Worm (Caenorhabditis elegans): ENCODE data around the gene gmeb-2.

gmeb-2 gene

DNA sequence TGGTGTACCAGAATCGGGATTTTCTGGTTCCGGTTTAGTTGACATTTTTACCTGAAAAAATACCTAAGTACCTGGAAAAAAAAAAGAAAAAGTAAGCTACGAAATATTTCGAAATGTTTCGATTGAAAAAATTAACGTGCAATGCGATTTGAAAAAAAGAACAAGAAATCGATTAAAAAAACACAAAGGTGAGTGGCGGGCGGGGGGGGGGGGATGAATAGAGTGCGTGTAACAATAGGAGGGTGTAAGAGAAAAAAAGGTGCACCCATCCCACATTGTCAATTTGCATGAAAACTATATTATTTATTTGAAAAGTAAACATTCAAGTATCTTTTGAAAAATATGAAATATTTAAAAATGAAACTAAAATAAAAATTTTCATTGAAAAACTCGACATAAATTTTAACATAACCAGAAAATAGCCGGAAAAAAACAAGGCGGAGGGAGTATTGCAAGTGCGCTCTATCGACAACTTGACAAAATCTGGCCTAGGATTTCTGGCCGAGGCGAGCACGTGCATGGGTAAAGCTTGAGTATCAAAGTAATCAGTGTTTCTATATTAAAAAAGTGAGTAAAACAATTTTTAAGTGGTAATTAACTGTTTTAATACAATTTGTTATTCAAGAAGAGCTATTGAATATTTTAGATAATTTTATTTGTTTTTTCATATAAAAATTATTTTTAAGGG lies 12.9 kb upstream of the gmeb-2 start, which contains the start of the genes csb-1 and F53H4.4:
Gene csb-1 (minus strand): TSS at position 51 of the 688 bp plus-strand sequence.
Gene F53H4.4 (plus strand): TSS at position 520 of the 688 bp plus-strand sequence.
- no peak for TF ChIP-seq mes-4 (tag; optimal IDR thresholded peaks at IDR 0.05)
- no peak for TF ChIP-seq egrh-3 (GFP tag; IDR thresholded peaks at IDR 0.05)
- no peak for TF ChIP-seq chd-7 (tag; optimal IDR thresholded peaks at IDR 0.05)
- TF ChIP-seq rpc-1 (optimal IDR thresholded peaks at IDR 0.05) = no peak
- TF ChIP-seq rpc-1 (tag; optimal IDR thresholded peaks at IDR 0.05) = no peak
- TF ChIP-seq cebp-1 (GFP tag; IDR thresholded peaks at IDR 0.05) = no peak
- TF ChIP-seq cebp-1 (tag; optimal IDR thresholded peaks at IDR 0.05) = peak; percentile 58
- TF ChIP-seq die-1 (tag; optimal IDR thresholded peaks at IDR 0.05) = no peak
- no peak for TF ChIP-seq Y67H2A.10 (GFP tag; conservative IDR thresholded peaks at IDR 0.05)
- no peak for TF ChIP-seq ztf-28 (GFP tag; IDR thresholded peaks at IDR 0.05)
- no peak for TF ChIP-seq ceh-79 (tag; optimal IDR thresholded peaks at IDR 0.05)
- peak; percentile 83 for TF ChIP-seq dox-1 (GFP tag; IDR thresholded peaks at IDR 0.05)
- peak; percentile 58 for TF ChIP-seq nhr-80 (tag; optimal IDR thresholded peaks at IDR 0.05)
- TF ChIP-seq lin-40 (tag; optimal IDR thresholded peaks at IDR 0.05) = peak; percentile 55
- TF ChIP-seq madf-6 (GFP tag; IDR thresholded peaks at IDR 0.05) = no peak
- TF ChIP-seq bed-2 (GFP tag; IDR thresholded peaks at IDR 0.05) = no peak
- TF ChIP-seq B0336.3 (GFP tag; IDR thresholded peaks at IDR 0.05) = no peak
- peak; percentile 23 for TF ChIP-seq K12H6.12 (tag; optimal IDR thresholded peaks at IDR 0.05)
- no peak for TF ChIP-seq T26A5.8 (tag; optimal IDR thresholded peaks at IDR 0.05)
- TF ChIP-seq F23B12.7 (tag; optimal IDR thresholded peaks at IDR 0.05; ENCODE audit: insufficient read depth) = peak; percentile 66
- TF ChIP-seq ztf-18 (tag; optimal IDR thresholded peaks at IDR 0.05) = peak; percentile 47
- peak; percentile 25 for TF ChIP-seq madf-10 (tag; optimal IDR thresholded peaks at IDR 0.05)
- TF ChIP-seq let-607 (tag; optimal IDR thresholded peaks at IDR 0.05) = peak in 1 of 2 experiments; percentile 66
- no peak for TF ChIP-seq ccch-3 (GFP tag; optimal IDR thresholded peaks at IDR 0.05)
- peak; percentile 82 for TF ChIP-seq attf-5 (GFP tag; optimal IDR thresholded peaks at IDR 0.05)
- no peak for TF ChIP-seq hrde-1 (tag; optimal IDR thresholded peaks at IDR 0.05; ENCODE audit: borderline replicate concordance)
- TF ChIP-seq F55B11.4 (tag; optimal IDR thresholded peaks at IDR 0.05; ENCODE audit: borderline replicate concordance, insufficient read depth) = no peak
- peak; percentile 74 for TF ChIP-seq pha-4 (tag; optimal IDR thresholded peaks at IDR 0.05)
- peak; percentile 73 for TF ChIP-seq ZK185.1 (tag; optimal IDR thresholded peaks at IDR 0.05; ENCODE audit: poor library complexity, severe bottlenecking)
- no peak for TF ChIP-seq ama-1 (optimal IDR thresholded peaks at IDR 0.05)
- no peak for TF ChIP-seq ama-1 (GFP tag; optimal IDR thresholded peaks at IDR 0.05)
- no peak for TF ChIP-seq snpc-4 (GFP tag; optimal IDR thresholded peaks at IDR 0.05)
- TF ChIP-seq snpc-4 (tag; optimal IDR thresholded peaks at IDR 0.05) = peak in 3 of 4 experiments; percentile 35 to 48 (median 40)
- TF ChIP-seq B0035.1 (tag; optimal IDR thresholded peaks at IDR 0.05) = no peak
- peak in 1 of 3 experiments; percentile 46 for TF ChIP-seq lin-35 (GFP tag; optimal IDR thresholded peaks at IDR 0.05)
- TF ChIP-seq hmg-1.2 (GFP tag; IDR thresholded peaks at IDR 0.05) = no peak
- peak; percentile 96 for TF ChIP-seq mcd-1 (GFP tag; IDR thresholded peaks at IDR 0.05)
- TF ChIP-seq nhr-179 (tag; optimal IDR thresholded peaks at IDR 0.05) = no peak
- TF ChIP-seq Y53G8AR.9 (GFP tag; conservative IDR thresholded peaks at IDR 0.05) = no peak
- TF ChIP-seq nfya-2 (GFP tag; IDR thresholded peaks at IDR 0.05) = no peak
- no peak for TF ChIP-seq hmg-20 (GFP tag; IDR thresholded peaks at IDR 0.05)
- TF ChIP-seq F49E8.2 (tag; optimal IDR thresholded peaks at IDR 0.05; ENCODE audit: insufficient read depth) = no peak
- peak; percentile 43 for TF ChIP-seq ceh-27 (GFP tag; optimal IDR thresholded peaks at IDR 0.05)
- TF ChIP-seq ztf-25 (GFP tag; IDR thresholded peaks at IDR 0.05) = no peak
- peak; percentile 49; the same call in 1 of the 2 replicates for TF ChIP-seq K11D2.4 (GFP tag; IDR thresholded peaks at IDR 0.05)
- no peak for TF ChIP-seq unc-130 (GFP tag; optimal IDR thresholded peaks at IDR 0.05)

Data from whole organism, young adult.